Worm (Caenorhabditis elegans) whole organism, L3 larva: ENCODE data around the gene clic-1.

Experiments used
- ceh-9 ChIP-seq: sonication (generic microtip); optimal IDR thresholded peaks from 2 replicates; lab custom pipeline; 2018; ENCODE audit warnings: missing biosample characterization, missing genetic modification characterization
- mdl-1 ChIP-seq: fragments of 150-350 bp; optimal IDR thresholded peaks from 2 replicates; lab custom pipeline; 2014; ENCODE audit warnings: missing biosample characterization, missing genetic modification characterization

- no peak for TF ChIP-seq mdl-1 (tag; lab: Kevin White, UChicago)
- TF ChIP-seq ceh-9 (tag; lab: Kevin White, UChicago) = no peak
Observed at ce11 chrV:7728679-7729027, 6.1 kb downstream of the clic-1 start, which contains the start of gene Y97E10C.1.
